Worm (Caenorhabditis elegans) whole organism, mixed stage, embryonic: Measurements from ENCODE around the gene him-4.

ENCODE experiments used
- M03D4.4 ChIP-seq: sonication (generic microtip); optimal IDR thresholded peaks from 2 replicates; lab custom pipeline; 2017; ENCODE audit warnings: mild to moderate bottlenecking, missing genetic modification characterization, missing compliant biosample characterization
- bed-3 ChIP-seq: fragments of 200-800 bp; sonication (Bioruptor generic); optimal IDR thresholded peaks from 3 replicates; lab custom pipeline; 2018; ENCODE audit warnings: mild to moderate bottlenecking, missing genetic modification characterization, moderate library complexity, missing compliant biosample characterization
- blmp-1 ChIP-seq: fragments of 150-350 bp; optimal IDR thresholded peaks from 2 replicates; lab custom pipeline; 2014; ENCODE audit warnings: missing biosample characterization, missing genetic modification characterization
- ceh-39 ChIP-seq: fragments of 150-350 bp; optimal IDR thresholded peaks from 2 replicates; lab custom pipeline; 2014; ENCODE audit warnings: missing biosample characterization, missing genetic modification characterization
- ceh-43 ChIP-seq: fragments of 200-800 bp; sonication (Bioruptor generic); optimal IDR thresholded peaks from 2 replicates; lab custom pipeline; 2018; ENCODE audit warnings: mild to moderate bottlenecking, missing genetic modification characterization, moderate library complexity, missing compliant biosample characterization
- ceh-83 ChIP-seq: fragments of 200-800 bp; sonication (Bioruptor generic); optimal IDR thresholded peaks from 2 replicates; lab custom pipeline; 2018; ENCODE audit warnings: mild to moderate bottlenecking, missing genetic modification characterization, missing compliant biosample characterization
- ces-1 ChIP-seq: fragments of 150-350 bp; optimal IDR thresholded peaks from 2 replicates; lab custom pipeline; 2014; ENCODE audit warnings: missing biosample characterization, missing genetic modification reagents, missing genetic modification characterization
- cnd-1 ChIP-seq: fragments of 200-800 bp; sonication (Bioruptor generic); optimal IDR thresholded peaks from 2 replicates; lab custom pipeline; 2018; ENCODE audit warnings: mild to moderate bottlenecking, missing genetic modification characterization, missing compliant biosample characterization
- drap-1 ChIP-seq: fragments of 200-800 bp; sonication (Bioruptor generic); optimal IDR thresholded peaks from 3 replicates; lab custom pipeline; 2018; ENCODE audit warnings: mild to moderate bottlenecking, missing genetic modification characterization, missing compliant biosample characterization
- elt-1 ChIP-seq: sonication (generic microtip); optimal IDR thresholded peaks from 2 replicates; lab custom pipeline; 2017; ENCODE audit warnings: missing genetic modification characterization, mild to moderate bottlenecking, missing compliant biosample characterization, antibody characterized with exemption, moderate library complexity, borderline replicate concordance; ENCODE audit not compliant: insufficient read depth
- elt-3 ChIP-seq: fragments of 150-350 bp; optimal IDR thresholded peaks from 2 replicates; lab custom pipeline; 2014; ENCODE audit warnings: missing biosample characterization, missing genetic modification characterization
- flh-1 ChIP-seq: fragments of 200-800 bp; sonication (Bioruptor generic); optimal IDR thresholded peaks from 2 replicates; lab custom pipeline; 2018; ENCODE audit warnings: mild to moderate bottlenecking, missing genetic modification characterization, moderate library complexity, missing compliant biosample characterization
- ham-2 ChIP-seq: fragments of 200-800 bp; sonication (Bioruptor generic); optimal IDR thresholded peaks from 2 replicates; lab custom pipeline; 2018; ENCODE audit warnings: mild to moderate bottlenecking, missing genetic modification characterization, missing compliant biosample characterization
- hlh-1 ChIP-seq: fragments of 150-350 bp; optimal IDR thresholded peaks from 2 replicates; lab custom pipeline; 2014; ENCODE audit warnings: missing biosample characterization, missing genetic modification reagents, missing genetic modification characterization
- lin-32 ChIP-seq: fragments of 200-800 bp; sonication (Bioruptor generic); optimal IDR thresholded peaks from 2 replicates; lab custom pipeline; 2018; ENCODE audit warnings: mild to moderate bottlenecking, missing genetic modification characterization, missing compliant biosample characterization
- lsy-2 ChIP-seq: fragments of 150-350 bp; optimal IDR thresholded peaks from 2 replicates; lab custom pipeline; 2014; ENCODE audit warnings: missing biosample characterization, missing genetic modification characterization
- mab-5 ChIP-seq: fragments of 150-350 bp; optimal IDR thresholded peaks from 2 replicates; lab custom pipeline; 2014; ENCODE audit warnings: missing biosample characterization, missing genetic modification characterization
- mep-1 ChIP-seq: fragments of 150-350 bp; optimal IDR thresholded peaks from 2 replicates; lab custom pipeline; 2017; ENCODE audit warnings: missing biosample characterization, missing genetic modification reagents, missing genetic modification characterization, inconsistent platforms
- mls-2 ChIP-seq: sonication (generic microtip); optimal IDR thresholded peaks from 2 replicates; lab custom pipeline; 2016; ENCODE audit warnings: mild to moderate bottlenecking, missing genetic modification characterization, moderate library complexity, missing compliant biosample characterization
- nhr-12 ChIP-seq: fragments of 150-350 bp; optimal IDR thresholded peaks from 2 replicates; lab custom pipeline; 2014; ENCODE audit warnings: missing biosample characterization, missing genetic modification characterization
- nhr-2 ChIP-seq: fragments of 150-350 bp; optimal IDR thresholded peaks from 2 replicates; lab custom pipeline; 2014; ENCODE audit warnings: missing biosample characterization, missing genetic modification characterization
- nhr-237 ChIP-seq: fragments of 150-350 bp; optimal IDR thresholded peaks from 2 replicates; lab custom pipeline; 2014; ENCODE audit warnings: missing biosample characterization, missing genetic modification characterization
- nhr-28 ChIP-seq: fragments of 150-350 bp; optimal IDR thresholded peaks from 2 replicates; lab custom pipeline; 2014; ENCODE audit warnings: missing biosample characterization, missing genetic modification characterization
- nhr-76 ChIP-seq: sonication (generic microtip); optimal IDR thresholded peaks from 2 replicates; lab custom pipeline; 2017; ENCODE audit warnings: missing biosample characterization, missing genetic modification characterization
- pha-4 ChIP-seq: fragments of 150-350 bp; optimal IDR thresholded peaks from 2 replicates; lab custom pipeline; 2018; ENCODE audit warnings: missing biosample characterization, missing genetic modification reagents, missing genetic modification characterization
- snpc-4 ChIP-seq: fragments of 150-350 bp; optimal IDR thresholded peaks from 2 replicates; lab custom pipeline; 2014; ENCODE audit warnings: missing biosample characterization, missing genetic modification characterization
- sptf-1 ChIP-seq: sonication (generic microtip); optimal IDR thresholded peaks from 2 replicates; lab custom pipeline; 2017; ENCODE audit warnings: mild to moderate bottlenecking, missing genetic modification characterization, moderate library complexity, missing compliant biosample characterization
- tbx-8 ChIP-seq: fragments of 200-800 bp; sonication (Bioruptor generic); optimal IDR thresholded peaks from 2 replicates; lab custom pipeline; 2018; ENCODE audit warnings: mild to moderate bottlenecking, missing genetic modification characterization, moderate library complexity, missing compliant biosample characterization
- unc-120 ChIP-seq: sonication (generic microtip); optimal IDR thresholded peaks from 2 replicates; lab custom pipeline; 2017; ENCODE audit warnings: missing genetic modification characterization, missing compliant biosample characterization; ENCODE audit not compliant: poor library complexity, severe bottlenecking
- unc-39 ChIP-seq: fragments of 150-350 bp; optimal IDR thresholded peaks from 2 replicates; lab custom pipeline; 2014; ENCODE audit warnings: missing biosample characterization, missing genetic modification characterization
- unc-62 ChIP-seq: fragments of 150-350 bp; optimal IDR thresholded peaks from 2 replicates; lab custom pipeline; 2014; ENCODE audit warnings: missing biosample characterization, missing genetic modification reagents, missing genetic modification characterization
- zip-8 ChIP-seq: fragments of 150-350 bp; optimal IDR thresholded peaks from 2 replicates; lab custom pipeline; 2014; ENCODE audit warnings: missing biosample characterization, missing genetic modification characterization
- ztf-11 ChIP-seq: fragments of 150-350 bp; optimal IDR thresholded peaks from 2 replicates; lab custom pipeline; 2014; ENCODE audit warnings: missing biosample characterization, missing genetic modification characterization

him-4 gene

ce11 chrX:9676009-9676408 is 41.4 kb upstream of the him-4 start:
- TF ChIP-seq hlh-1 (tag; lab: Kevin White, UChicago) (no peak), ztf-11 (tag; lab: Kevin White, UChicago) (no peak), nhr-12 (tag; lab: Kevin White, UChicago) (no peak), nhr-76 (no peak), nhr-28 (tag; lab: Kevin White, UChicago) (no peak), unc-39 (no peak), ceh-43 (GFP tag; lab: Kevin White, UChicago) (no peak), unc-120 (no peak), flh-1 (GFP tag; lab: Kevin White, UChicago) (no peak), mab-5 (no peak), blmp-1 (no peak), ceh-39 (no peak), unc-62 (no peak), elt-3 (tag; lab: Kevin White, UChicago) (no peak), lin-32 (GFP tag; lab: Kevin White, UChicago) (no peak), tbx-8 (GFP tag; lab: Kevin White, UChicago) (no peak)

ce11 chrX:9676788-9677454 is 40.4 kb upstream of the him-4 start:
- no peak for TF ChIP-seq lsy-2 (tag; lab: Kevin White, UChicago)
- TF ChIP-seq mls-2: no peak
- no peak for TF ChIP-seq hlh-1 (tag; lab: Kevin White, UChicago)
- TF ChIP-seq lin-32 (GFP tag; lab: Kevin White, UChicago): no peak
- no peak for TF ChIP-seq unc-62
- no peak for TF ChIP-seq blmp-1
- TF ChIP-seq ceh-83 (GFP tag; lab: Kevin White, UChicago): no peak
- no peak for TF ChIP-seq nhr-28 (tag; lab: Kevin White, UChicago)
- TF ChIP-seq bed-3: no peak
- no peak for TF ChIP-seq ztf-11 (tag; lab: Kevin White, UChicago)
- TF ChIP-seq tbx-8 (GFP tag; lab: Kevin White, UChicago): no peak
- TF ChIP-seq cnd-1 (tag; lab: Kevin White, UChicago): no peak
- TF ChIP-seq elt-1 (tag; lab: Kevin White, UChicago): no peak
- no peak for TF ChIP-seq nhr-2 (tag; lab: Kevin White, UChicago)
- TF ChIP-seq drap-1 (GFP tag; lab: Kevin White, UChicago): no peak
- TF ChIP-seq ces-1 (GFP tag; lab: Kevin White, UChicago): no peak
- no peak for TF ChIP-seq unc-120
- TF ChIP-seq nhr-12 (tag; lab: Kevin White, UChicago): no peak
- no peak for TF ChIP-seq M03D4.4 (tag; lab: Kevin White, UChicago)
- TF ChIP-seq pha-4 (tag; lab: Kevin White, UChicago): no peak

ce11 chrX:9677927-9678326 is 39.4 kb upstream of the him-4 start:
- TF ChIP-seq ceh-83 (GFP tag; lab: Kevin White, UChicago) (no peak), unc-120 (no peak), unc-62 (no peak), unc-39 (no peak), sptf-1 (tag; lab: Kevin White, UChicago) (no peak), blmp-1 (no peak)

- no peak for TF ChIP-seq nhr-28 (tag; lab: Kevin White, UChicago)
- TF ChIP-seq mep-1 (tag; lab: Kevin White, UChicago): no peak
- no peak for TF ChIP-seq nhr-2 (tag; lab: Kevin White, UChicago)
- no peak for TF ChIP-seq lin-32 (GFP tag; lab: Kevin White, UChicago)
- TF ChIP-seq flh-1 (GFP tag; lab: Kevin White, UChicago): no peak
- TF ChIP-seq snpc-4 (tag; lab: Kevin White, UChicago): no peak
- TF ChIP-seq unc-62: no peak
- no peak for TF ChIP-seq pha-4 (tag; lab: Kevin White, UChicago)
- TF ChIP-seq ceh-43 (GFP tag; lab: Kevin White, UChicago): no peak
- no peak for TF ChIP-seq bed-3
- no peak for TF ChIP-seq blmp-1
- TF ChIP-seq unc-39: no peak
- no peak for TF ChIP-seq nhr-237 (tag; lab: Kevin White, UChicago)
- TF ChIP-seq zip-8: no peak
- no peak for TF ChIP-seq ham-2 (GFP tag; lab: Kevin White, UChicago)
- TF ChIP-seq ztf-11 (tag; lab: Kevin White, UChicago): no peak
- no peak for TF ChIP-seq tbx-8 (GFP tag; lab: Kevin White, UChicago)
- no peak for TF ChIP-seq mab-5
- no peak for TF ChIP-seq hlh-1 (tag; lab: Kevin White, UChicago)
Measured at ce11 chrX:9679427-9679826, 37.9 kb upstream of the him-4 start.
